Fruit fly (Drosophila melanogaster): ENCODE data around the gene CG31975.

The CG31975 gene

dm6 chr2L:120492-121455 is 20.0 kb downstream of the CG31975 start (continued):
- TF ChIP-seq CG2129 (GFP tag; IDR thresholded peaks at IDR 0.05; ENCODE audit: partially characterized antibody) (no peak), jing (GFP tag; optimal IDR thresholded peaks at IDR 0.05) (no peak), CG32532 (GFP tag; IDR thresholded peaks at IDR 0.05) (peak; percentile 7; the same call in 1 of the 2 replicates), dysf (GFP tag; IDR thresholded peaks at IDR 0.05) (no peak), CG14860 (GFP tag; IDR thresholded peaks at IDR 0.05; ENCODE audit: partially characterized antibody) (no peak), Bgb (GFP tag; IDR thresholded peaks at IDR 0.05; ENCODE audit: partially characterized antibody) (no peak), oc (tag; optimal IDR thresholded peaks at IDR 0.05) (no peak), vfl (GFP tag; optimal IDR thresholded peaks at IDR 0.05) (no peak), Gsc (GFP tag; IDR thresholded peaks at IDR 0.05) (no peak), Elba2 (GFP tag; optimal IDR thresholded peaks at IDR 0.05) (no peak), mam (GFP tag; optimal IDR thresholded peaks at IDR 0.05) (no peak), CG12155 (GFP tag; optimal IDR thresholded peaks at IDR 0.05) (no peak), usp (GFP tag; optimal IDR thresholded peaks at IDR 0.05) (no peak), fd64A (GFP tag; optimal IDR thresholded peaks at IDR 0.05) (no peak), Fer3 (tag; optimal IDR thresholded peaks at IDR 0.05) (no peak), phol (tag; optimal IDR thresholded peaks at IDR 0.05) (no peak), al (GFP tag; IDR thresholded peaks at IDR 0.05) (no peak), HmgZ (tag; optimal IDR thresholded peaks at IDR 0.05) (no peak), abd-A (tag; optimal IDR thresholded peaks at IDR 0.05) (no peak), CG13287 (GFP tag; IDR thresholded peaks at IDR 0.05; ENCODE audit: partially characterized antibody) (no peak), CG2202 (tag; optimal IDR thresholded peaks at IDR 0.05) (no peak), cas (GFP tag; IDR thresholded peaks at IDR 0.05) (no peak), Atf6 (GFP tag; IDR thresholded peaks at IDR 0.05) (no peak), stwl (tag; optimal IDR thresholded peaks at IDR 0.05) (no peak), CG7839 (tag; optimal IDR thresholded peaks at IDR 0.05) (peak; percentile 19), gt (GFP tag; IDR thresholded peaks at IDR 0.05) (no peak), Dad (GFP tag; optimal IDR thresholded peaks at IDR 0.05) (no peak), CG8359 (GFP tag; optimal IDR thresholded peaks at IDR 0.05; ENCODE audit: borderline replicate concordance) (no peak), nmo (GFP tag; optimal IDR thresholded peaks at IDR 0.05) (no peak), CG2678 (tag; optimal IDR thresholded peaks at IDR 0.05) (peak; percentile 11), jumu (GFP tag; optimal IDR thresholded peaks at IDR 0.05) (no peak), Ssrp (tag; optimal IDR thresholded peaks at IDR 0.05) (no peak), CG32772 (GFP tag; IDR thresholded peaks at IDR 0.05) (no peak), cwo (GFP tag; optimal IDR thresholded peaks at IDR 0.05) (no peak), CG15269 (tag; optimal IDR thresholded peaks at IDR 0.05) (peak; percentile 7), Antp (GFP tag; optimal IDR thresholded peaks at IDR 0.05) (peak; percentile 17), CG8388 (GFP tag; optimal IDR thresholded peaks at IDR 0.05) (no peak), pb (GFP tag; optimal IDR thresholded peaks at IDR 0.05) (no peak), CG14965 (GFP tag; optimal IDR thresholded peaks at IDR 0.05; ENCODE audit: borderline replicate concordance) (no peak), ci (GFP tag; IDR thresholded peaks at IDR 0.05) (no peak), CG7372 (GFP tag; IDR thresholded peaks at IDR 0.05) (no peak), run (tag; optimal IDR thresholded peaks at IDR 0.05) (no peak), knrl (GFP tag; IDR thresholded peaks at IDR 0.05; ENCODE audit: partially characterized antibody) (no peak), CG14710 (tag; optimal IDR thresholded peaks at IDR 0.05) (no peak), B-H2 (GFP tag; optimal IDR thresholded peaks at IDR 0.05) (no peak), ftz-f1 (GFP tag; optimal IDR thresholded peaks at IDR 0.05) (no peak), HLH3B (GFP tag; IDR thresholded peaks at IDR 0.05) (no peak), gem (tag; optimal IDR thresholded peaks at IDR 0.05) (peak; percentile 26), CG2889 (GFP tag; IDR thresholded peaks at IDR 0.05) (no peak)
